Fruit fly (Drosophila melanogaster) whole organism, embryonic: ENCODE measurements around the gene Diedel2.

Experiments used
- Abd-B ChIP-seq: fragments of 200-800 bp; sonication (Bioruptor generic); optimal IDR thresholded peaks from 2 replicates; lab custom pipeline; 2018; ENCODE audit warnings: missing biosample characterization, mild to moderate bottlenecking, missing genetic modification characterization, moderate library complexity
- Atf-2 ChIP-seq: fragments of 200-800 bp; sonication (Bioruptor generic); optimal IDR thresholded peaks from 2 replicates; lab custom pipeline; 2016; ENCODE audit warnings: missing biosample characterization, missing genetic modification characterization
- B-H1 ChIP-seq: fragments of 200-800 bp; sonication (Bioruptor generic); IDR thresholded peaks from 3 replicates; pipeline ENCODE4 v1.3.6; 2022; ENCODE audit warnings: missing biosample characterization, missing genetic modification characterization
- C15 ChIP-seq: fragments of 200-800 bp; sonication (Bioruptor generic); IDR thresholded peaks from 3 replicates; pipeline ENCODE4 v1.3.6; 2022; ENCODE audit warnings: missing biosample characterization, missing genetic modification characterization
- CG10654 ChIP-seq: fragments of 200-800 bp; sonication (Bioruptor generic); optimal IDR thresholded peaks from 2 replicates; lab custom pipeline; 2016; ENCODE audit warnings: missing biosample characterization, missing genetic modification characterization
- CG13624 ChIP-seq: fragments of 200-800 bp; sonication (Bioruptor generic); optimal IDR thresholded peaks from 2 replicates; lab custom pipeline; 2016; ENCODE audit warnings: missing biosample characterization, missing genetic modification characterization
- CG13894 ChIP-seq: fragments of 200-800 bp; sonication (Bioruptor generic); optimal IDR thresholded peaks from 3 replicates; lab custom pipeline; 2018; ENCODE audit warnings: missing biosample characterization, mild to moderate bottlenecking, missing genetic modification characterization, moderate library complexity
- CG15601 ChIP-seq: fragments of 200-800 bp; sonication (Bioruptor generic); optimal IDR thresholded peaks from 3 replicates; lab custom pipeline; 2019; ENCODE audit warnings: missing biosample characterization, mild to moderate bottlenecking, missing genetic modification characterization, moderate library complexity
- CG18262 ChIP-seq: fragments of 200-800 bp; optimal IDR thresholded peaks from 3 replicates; lab custom pipeline; 2019; ENCODE audit warnings: missing biosample characterization, mild to moderate bottlenecking, missing genetic modification characterization, moderate library complexity
- CG18619 ChIP-seq: fragments of 200-800 bp; sonication (Bioruptor generic); optimal IDR thresholded peaks from 3 replicates; lab custom pipeline; 2017; ENCODE audit warnings: missing biosample characterization, mild to moderate bottlenecking, missing genetic modification characterization
- CG18764 ChIP-seq: fragments of 200-800 bp; sonication (Bioruptor generic); optimal IDR thresholded peaks from 3 replicates; lab custom pipeline; 2016; ENCODE audit warnings: missing biosample characterization, missing genetic modification characterization
- CG2712 ChIP-seq: fragments of 200-800 bp; optimal IDR thresholded peaks from 3 replicates; lab custom pipeline; 2019; ENCODE audit warnings: missing biosample characterization, mild to moderate bottlenecking, missing genetic modification characterization, moderate library complexity
- CG31441 ChIP-seq: fragments of 200-800 bp; sonication (Bioruptor generic); IDR thresholded peaks from 2 replicates; pipeline ENCODE4 v1.3.6; 2022; ENCODE audit warnings: missing biosample characterization, missing genetic modification characterization
- CG5953 ChIP-seq: fragments of 200-800 bp; sonication (Bioruptor generic); IDR thresholded peaks from 2 replicates; pipeline ENCODE4 v1.3.6; 2022; ENCODE audit warnings: missing biosample characterization, missing genetic modification characterization
- CG6765 ChIP-seq: fragments of 200-800 bp; sonication (Bioruptor generic); optimal IDR thresholded peaks from 3 replicates; lab custom pipeline; 2017; ENCODE audit warnings: missing biosample characterization, mild to moderate bottlenecking, missing genetic modification characterization
- CG7357 ChIP-seq: fragments of 200-800 bp; sonication (Bioruptor generic); IDR thresholded peaks from 3 replicates; pipeline ENCODE4 v1.3.6; 2022; ENCODE audit warnings: missing biosample characterization, missing genetic modification characterization
- CG8089 ChIP-seq: fragments of 200-800 bp; sonication (Bioruptor generic); optimal IDR thresholded peaks from 3 replicates; lab custom pipeline; 2016; ENCODE audit warnings: missing biosample characterization, missing genetic modification characterization
- Doc3 ChIP-seq: fragments of 200-800 bp; sonication (Bioruptor generic); IDR thresholded peaks from 3 replicates; pipeline ENCODE4 v1.3.6; 2022; ENCODE audit warnings: missing biosample characterization, missing genetic modification characterization; ENCODE audit not compliant: partially characterized antibody
- E2f2 ChIP-seq: fragments of 200-800 bp; sonication (Bioruptor generic); IDR thresholded peaks from 2 replicates; pipeline ENCODE4 v1.3.6; 2022; ENCODE audit warnings: missing biosample characterization, missing genetic modification characterization
- Elba2 ChIP-seq: fragments of 200-800 bp; sonication (Bioruptor generic); optimal IDR thresholded peaks from 3 replicates; lab custom pipeline; 2016; ENCODE audit warnings: missing biosample characterization, missing genetic modification characterization
- Hand ChIP-seq: fragments of 200-800 bp; sonication (Bioruptor generic); optimal IDR thresholded peaks from 2 replicates; lab custom pipeline; 2017; ENCODE audit warnings: mild to moderate bottlenecking, missing biosample characterization, missing genetic modification reagents, missing genetic modification characterization
- HmgD ChIP-seq: fragments of 200-800 bp; sonication (Bioruptor generic); optimal IDR thresholded peaks from 3 replicates; lab custom pipeline; 2016; ENCODE audit warnings: missing biosample characterization, missing genetic modification characterization
- Hmx ChIP-seq: fragments of 200-800 bp; sonication (Bioruptor generic); optimal IDR thresholded peaks from 2 replicates; lab custom pipeline; 2016; ENCODE audit warnings: missing biosample characterization, missing genetic modification characterization
- Nf-YB ChIP-seq: fragments of 200-800 bp; sonication (Bioruptor generic); optimal IDR thresholded peaks from 3 replicates; lab custom pipeline; 2019; ENCODE audit warnings: missing biosample characterization, mild to moderate bottlenecking, missing genetic modification characterization, moderate library complexity
- Rx ChIP-seq: fragments of 200-800 bp; sonication (Bioruptor generic); IDR thresholded peaks from 2 replicates; pipeline ENCODE4 v1.3.6; 2022; ENCODE audit warnings: missing biosample characterization, missing genetic modification characterization
- Scr ChIP-seq: fragments of 200-800 bp; sonication (Bioruptor generic); IDR thresholded peaks from 2 replicates; pipeline ENCODE4 v1.3.6; 2022; ENCODE audit warnings: missing biosample characterization, missing genetic modification characterization; ENCODE audit not compliant: partially characterized antibody
- TFAM ChIP-seq: fragments of 200-800 bp; sonication (Bioruptor generic); optimal IDR thresholded peaks from 2 replicates; lab custom pipeline; 2017; ENCODE audit warnings: missing biosample characterization, missing genetic modification characterization, inconsistent platforms
- Tbp ChIP-seq: fragments of >200 bp; optimal IDR thresholded peaks from 2 replicates; lab custom pipeline; 2018; ENCODE audit warnings: missing biosample characterization, missing genetic modification characterization
- ash1 ChIP-seq: fragments of 200-800 bp; sonication (Bioruptor generic); optimal IDR thresholded peaks from 2 replicates; lab custom pipeline; 2018; ENCODE audit warnings: missing biosample characterization, mild to moderate bottlenecking, missing genetic modification characterization
- ato ChIP-seq: fragments of 200-800 bp; sonication (Bioruptor generic); IDR thresholded peaks from 2 replicates; pipeline ENCODE4 v1.3.6; 2022; ENCODE audit warnings: missing biosample characterization, missing genetic modification characterization; ENCODE audit not compliant: partially characterized antibody
- btn ChIP-seq: fragments of 200-800 bp; sonication (Bioruptor generic); optimal IDR thresholded peaks from 2 replicates; lab custom pipeline; 2016; ENCODE audit warnings: missing biosample characterization, missing genetic modification characterization
- chinmo ChIP-seq: fragments of 200-800 bp; sonication (Bioruptor generic); IDR thresholded peaks from 4 replicates; pipeline ENCODE4 v1.3.6; 2022; ENCODE audit warnings: missing biosample characterization, missing genetic modification characterization; ENCODE audit not compliant: partially characterized antibody
- crc ChIP-seq: fragments of 200-800 bp; sonication (Bioruptor generic); optimal IDR thresholded peaks from 2 replicates; lab custom pipeline; 2016; ENCODE audit warnings: missing biosample characterization, missing genetic modification characterization
- disco-r ChIP-seq: fragments of 200-800 bp; sonication (Bioruptor generic); optimal IDR thresholded peaks from 2 replicates; lab custom pipeline; 2016; ENCODE audit warnings: missing biosample characterization, missing genetic modification characterization
- ems ChIP-seq: fragments of 200-800 bp; sonication (Bioruptor generic); optimal IDR thresholded peaks from 3 replicates; lab custom pipeline; 2016; ENCODE audit warnings: missing biosample characterization, missing genetic modification characterization
- ewg ChIP-seq: fragments of 200-800 bp; sonication (Bioruptor generic); optimal IDR thresholded peaks from 3 replicates; lab custom pipeline; 2017; ENCODE audit warnings: mild to moderate bottlenecking, missing biosample characterization, missing genetic modification reagents, missing genetic modification characterization
- exex ChIP-seq: fragments of 200-800 bp; sonication (Bioruptor generic); optimal IDR thresholded peaks from 4 replicates; lab custom pipeline; 2018; ENCODE audit warnings: missing biosample characterization, mild to moderate bottlenecking, missing genetic modification characterization, moderate library complexity
- eyg ChIP-seq: fragments of 200-800 bp; sonication (Bioruptor generic); optimal IDR thresholded peaks from 3 replicates; lab custom pipeline; 2016; ENCODE audit warnings: missing biosample characterization, missing genetic modification characterization
- jigr1 ChIP-seq: fragments of 200-800 bp; sonication (Bioruptor generic); IDR thresholded peaks from 3 replicates; pipeline ENCODE4 v1.3.6; 2022; ENCODE audit warnings: missing biosample characterization, missing genetic modification characterization
- kay ChIP-seq: fragments of 200-800 bp; sonication (Bioruptor generic); optimal IDR thresholded peaks from 2 replicates; lab custom pipeline; 2016; ENCODE audit warnings: missing biosample characterization, missing genetic modification characterization
- maf-S ChIP-seq: fragments of 200-800 bp; sonication (Bioruptor generic); optimal IDR thresholded peaks from 2 replicates; lab custom pipeline; 2016; ENCODE audit warnings: missing biosample characterization, missing genetic modification characterization
- oc ChIP-seq: fragments of 200-800 bp; sonication (Bioruptor generic); optimal IDR thresholded peaks from 2 replicates; lab custom pipeline; 2018; ENCODE audit warnings: missing biosample characterization, mild to moderate bottlenecking, missing genetic modification characterization, moderate library complexity
- odd ChIP-seq: fragments of 200-800 bp; sonication (Bioruptor generic); optimal IDR thresholded peaks from 2 replicates; lab custom pipeline; 2017; ENCODE audit warnings: missing biosample characterization, mild to moderate bottlenecking, missing genetic modification characterization
- otp ChIP-seq: fragments of 200-800 bp; sonication (Bioruptor generic); IDR thresholded peaks from 3 replicates; pipeline ENCODE4, ENCODE4 v1.3.6; 2022; ENCODE audit warnings: missing biosample characterization, missing genetic modification characterization
- pum ChIP-seq: fragments of 200-800 bp; sonication (Bioruptor generic); optimal IDR thresholded peaks from 2 replicates; lab custom pipeline; 2016; ENCODE audit warnings: missing biosample characterization, missing genetic modification characterization
- run ChIP-seq: fragments of 200-800 bp; sonication (Bioruptor generic); optimal IDR thresholded peaks from 3 replicates; lab custom pipeline; 2018; ENCODE audit warnings: missing biosample characterization, mild to moderate bottlenecking, missing genetic modification characterization
- sna ChIP-seq: fragments of 200-800 bp; sonication (Bioruptor generic); IDR thresholded peaks from 2 replicates; pipeline ENCODE4 v1.3.6; 2022; ENCODE audit warnings: missing biosample characterization, missing genetic modification characterization; ENCODE audit not compliant: partially characterized antibody
- tgo ChIP-seq: fragments of 200-800 bp; sonication (Bioruptor generic); IDR thresholded peaks from 3 replicates; pipeline ENCODE4 v1.3.6; 2022; ENCODE audit warnings: missing biosample characterization, missing genetic modification characterization
- tna ChIP-seq: fragments of 200-800 bp; sonication (Bioruptor generic); IDR thresholded peaks from 2 replicates; pipeline ENCODE4 v1.3.6; 2022; ENCODE audit warnings: missing biosample characterization, missing genetic modification characterization; ENCODE audit not compliant: partially characterized antibody
- trem ChIP-seq: fragments of 200-800 bp; optimal IDR thresholded peaks from 3 replicates; lab custom pipeline; 2019; ENCODE audit warnings: missing biosample characterization, mild to moderate bottlenecking, missing genetic modification characterization, moderate library complexity

The Diedel2 gene

DNA sequence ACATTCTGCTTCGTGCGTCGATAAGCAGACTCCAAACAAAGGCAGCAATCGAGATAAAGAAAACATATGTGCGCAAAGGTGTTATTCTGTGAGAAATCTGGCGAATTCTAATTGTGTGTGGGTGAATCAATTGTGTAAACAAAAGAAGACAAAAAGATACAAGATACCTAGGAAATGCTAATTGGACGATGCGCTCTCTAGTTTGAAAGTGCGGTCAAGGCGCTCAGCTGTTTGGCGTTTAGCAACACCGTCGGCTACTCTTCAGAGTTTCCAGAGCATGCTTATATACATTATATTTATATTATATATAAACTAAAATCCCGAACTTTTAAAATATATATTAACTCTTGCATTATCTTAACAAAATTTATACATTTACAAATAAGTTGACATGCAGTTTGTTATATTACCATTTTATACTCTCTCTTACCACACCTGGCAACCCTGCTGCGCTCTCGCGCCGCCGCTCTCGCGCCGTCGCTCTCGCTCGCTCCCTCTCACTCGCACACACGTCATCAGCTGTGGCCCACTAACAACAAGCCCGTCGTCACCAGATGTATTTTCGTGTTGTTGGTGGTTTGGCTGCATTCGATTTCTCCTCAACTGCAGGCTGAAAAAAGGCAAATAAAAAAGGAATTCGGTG lies 10.4 kb downstream of the Diedel2 start, which contains the start of gene CG1907 (continued):
- peak; percentile 96 for TF ChIP-seq otp (GFP tag; lab: Robert Waterston, UW)
- no peak for TF ChIP-seq ato (GFP tag; lab: Robert Waterston, UW)
- peak; percentile 80 for TF ChIP-seq Atf-2 (GFP tag; lab: Kevin White, UChicago)
- TF ChIP-seq Scr (GFP tag; lab: Robert Waterston, UW), result peak; percentile 45
- peak; percentile 93 for TF ChIP-seq E2f2 (GFP tag; lab: Robert Waterston, UW)
- TF ChIP-seq Doc3 (GFP tag; lab: Robert Waterston, UW), result no peak
- TF ChIP-seq Hmx, result no peak
- peak; percentile 97 for TF ChIP-seq odd (GFP tag; lab: Kevin White, UChicago)
- peak; percentile 99 for TF ChIP-seq CG18262 (tag; lab: Kevin White, UChicago)
- peak; percentile 54; the same call in 1 of the 2 replicates for TF ChIP-seq sna (GFP tag; lab: Robert Waterston, UW)
- peak; percentile 88 for TF ChIP-seq Nf-YB (GFP tag; lab: Kevin White, UChicago)
- TF ChIP-seq ems (GFP tag; lab: Kevin White, UChicago), result peak; percentile 90
- no peak for TF ChIP-seq Tbp
- TF ChIP-seq btn, result peak; percentile 53
- peak; percentile 97 for TF ChIP-seq CG13894
- TF ChIP-seq crc, result peak; percentile 39
- peak; percentile 97 for TF ChIP-seq B-H1
- TF ChIP-seq CG6765 (GFP tag; lab: Kevin White, UChicago), result peak; percentile 98
- TF ChIP-seq tna (GFP tag; lab: Robert Waterston, UW), result no peak
- TF ChIP-seq trem (tag; lab: Kevin White, UChicago), result peak; percentile 96
- TF ChIP-seq chinmo (GFP tag; lab: Robert Waterston, UW), result 0 out of 4 replicates have a peak, but pooled peaks have one; percentile 70
- TF ChIP-seq pum (GFP tag; lab: Kevin White, UChicago), result peak; percentile 86
- peak; percentile 97 for TF ChIP-seq run (tag; lab: Kevin White, UChicago)
- peak; percentile 41 for TF ChIP-seq eyg (GFP tag; lab: Kevin White, UChicago)
- peak; percentile 95 for TF ChIP-seq Rx
- TF ChIP-seq CG2712 (tag; lab: Kevin White, UChicago), result peak; percentile 99
- peak; percentile 97 for TF ChIP-seq Abd-B (GFP tag; lab: Kevin White, UChicago)
- TF ChIP-seq TFAM (GFP tag; lab: Kevin White, UChicago), result peak; percentile 91
- TF ChIP-seq CG10654 (GFP tag; lab: Kevin White, UChicago), result peak; percentile 98
- TF ChIP-seq jigr1 (GFP tag; lab: Robert Waterston, UW), result peak; percentile 96
- TF ChIP-seq CG13624 (GFP tag; lab: Kevin White, UChicago), result peak; percentile 77
- TF ChIP-seq CG18619 (GFP tag; lab: Kevin White, UChicago), result peak; percentile 96
- peak; percentile 96 for TF ChIP-seq oc (tag; lab: Kevin White, UChicago)
- TF ChIP-seq HmgD (GFP tag; lab: Kevin White, UChicago), result peak; percentile 21
- peak; percentile 4 for TF ChIP-seq disco-r
- peak; percentile 96 for TF ChIP-seq Hand (GFP tag; lab: Kevin White, UChicago)
- TF ChIP-seq CG15601 (tag; lab: Kevin White, UChicago), result peak; percentile 97
- TF ChIP-seq tgo (GFP tag; lab: Robert Waterston, UW), result peak; percentile 99
- peak; percentile 94 for TF ChIP-seq C15 (GFP tag; lab: Robert Waterston, UW)
- peak; percentile 100 for TF ChIP-seq ewg (GFP tag; lab: Kevin White, UChicago)
- peak; percentile 97 for TF ChIP-seq CG18764
- peak; percentile 93 for TF ChIP-seq CG7357
- TF ChIP-seq ash1 (GFP tag; lab: Kevin White, UChicago), result peak; percentile 53
- TF ChIP-seq maf-S (GFP tag; lab: Kevin White, UChicago), result peak; percentile 74
- TF ChIP-seq exex (tag; lab: Kevin White, UChicago), result peak; percentile 82
- TF ChIP-seq CG5953, result peak; percentile 97
- TF ChIP-seq Elba2 (GFP tag; lab: Kevin White, UChicago), result peak; percentile 89
- peak; percentile 99 for TF ChIP-seq CG31441 (GFP tag; lab: Robert Waterston, UW)
- peak; percentile 95 for TF ChIP-seq kay (GFP tag; lab: Kevin White, UChicago)
- peak; percentile 76 for TF ChIP-seq CG8089 (GFP tag; lab: Kevin White, UChicago)
